Fruit fly (Drosophila melanogaster): Measurements from ENCODE around the gene Vps16B.

The Vps16B gene

dm6 chr3R:29829228-29829786, 13.1 kb upstream of the Vps16B start:
- TF ChIP-seq Eip78C (GFP tag) (peak; percentile 26), pdm3 (GFP tag; optimal IDR thresholded peaks at IDR 0.05) (no peak), CG8119 (GFP tag; IDR thresholded peaks at IDR 0.05) (peak; percentile 29; the same call in 1 of the 3 replicates)

dm6 chr3R:29818434-29819268, 2.4 kb upstream of the Vps16B start, which contains the start of gene neo:
Gene neo, plus strand, starts transcription at chr3R:29819131.
- TF ChIP-seq CG10631 (GFP tag; optimal IDR thresholded peaks at IDR 0.05) (no peak), CG6163 (GFP tag; IDR thresholded peaks at IDR 0.05) (0 out of 3 replicates have a peak, but pooled peaks have one; percentile 15), Sox15 (GFP tag; optimal IDR thresholded peaks at IDR 0.05) (no peak), CG6854 (GFP tag; optimal IDR thresholded peaks at IDR 0.05) (peak; percentile 70), eg (GFP tag; IDR thresholded peaks at IDR 0.05) (peak; percentile 31; the same call in 1 of the 3 replicates)

- TF ChIP-seq Blimp-1 (GFP tag; optimal IDR thresholded peaks at IDR 0.05) (no peak), net (GFP tag; optimal IDR thresholded peaks at IDR 0.05) (no peak), CG32006 (GFP tag; optimal IDR thresholded peaks at IDR 0.05) (no peak), Sox14 (GFP tag; optimal IDR thresholded peaks at IDR 0.05) (no peak), topi (GFP tag; optimal IDR thresholded peaks at IDR 0.05) (no peak), dsx (GFP tag; optimal IDR thresholded peaks at IDR 0.05; ENCODE audit: poor library complexity, severe bottlenecking) (no peak), CG6163 (GFP tag; IDR thresholded peaks at IDR 0.05) (no peak), Eip93F (GFP tag; optimal IDR thresholded peaks at IDR 0.05) (no peak), eg (GFP tag; IDR thresholded peaks at IDR 0.05) (no peak), esn (GFP tag; optimal IDR thresholded peaks at IDR 0.05) (no peak), dac (GFP tag; optimal IDR thresholded peaks at IDR 0.05) (no peak), fd85E (GFP tag; optimal IDR thresholded peaks at IDR 0.05) (no peak), Sox102F (GFP tag; optimal IDR thresholded peaks at IDR 0.05) (no peak), CG10631 (GFP tag; optimal IDR thresholded peaks at IDR 0.05) (no peak), cyc (GFP tag; optimal IDR thresholded peaks at IDR 0.05) (no peak), fd59A (GFP tag; optimal IDR thresholded peaks at IDR 0.05) (no peak), CG6808 (GFP tag; optimal IDR thresholded peaks at IDR 0.05) (no peak), Ets21C (GFP tag; optimal IDR thresholded peaks at IDR 0.05) (no peak), CG6854 (GFP tag; optimal IDR thresholded peaks at IDR 0.05) (no peak)
Measured at dm6 chr3R:29817664-29818063, 1.4 kb upstream of the Vps16B start, which contains the start of gene CG7829. Gene CG7829, minus strand, starts transcription at chr3R:29817764.

- TF ChIP-seq eg (GFP tag; IDR thresholded peaks at IDR 0.05) (0 out of 3 replicates have a peak, but pooled peaks have one; percentile 14), Smox (GFP tag; optimal IDR thresholded peaks at IDR 0.05) (no peak), CG34406 (GFP tag; optimal IDR thresholded peaks at IDR 0.05) (no peak), CG15336 (GFP tag; IDR thresholded peaks at IDR 0.05) (no peak), ss (GFP tag; optimal IDR thresholded peaks at IDR 0.05) (no peak), CG31627 (GFP tag; optimal IDR thresholded peaks at IDR 0.05) (peak; percentile 15), Hr4 (GFP tag; optimal IDR thresholded peaks at IDR 0.05) (no peak), CG7368 (GFP tag; optimal IDR thresholded peaks at IDR 0.05) (no peak)
Measured at dm6 chr3R:29806682-29807393, 9.4 kb downstream of the Vps16B start, which contains the start of the genes ca and ncd. Gene ca, plus strand, starts transcription at chr3R:29806811. Gene ncd, minus strand, starts transcription at chr3R:29807127.
